Fruit fly (Drosophila melanogaster) whole organism, pupa: ENCODE results near the gene mRpL4.

Source experiments
- CG10348 ChIP-seq: fragments of 200-800 bp; sonication (Bioruptor generic); IDR thresholded peaks from 2 replicates; pipeline ENCODE4 v1.3.6; 2022; ENCODE audit warnings: missing biosample characterization, missing genetic modification characterization
- CG12605 ChIP-seq: fragments of 200-800 bp; sonication (Bioruptor generic); IDR thresholded peaks from 2 replicates; pipeline ENCODE4 v1.3.6; 2022; ENCODE audit warnings: missing biosample characterization, missing genetic modification characterization
- CG13204 ChIP-seq: fragments of 200-800 bp; sonication (Bioruptor generic); optimal IDR thresholded peaks from 2 replicates; lab custom pipeline; 2018; ENCODE audit warnings: missing biosample characterization, mild to moderate bottlenecking, missing genetic modification characterization, moderate library complexity
- CG14655 ChIP-seq: fragments of 200-800 bp; sonication (Bioruptor generic); optimal IDR thresholded peaks from 3 replicates; lab custom pipeline; 2017; ENCODE audit warnings: mild to moderate bottlenecking, missing biosample characterization, missing genetic modification reagents, missing genetic modification characterization
- CG15710 ChIP-seq: fragments of 200-800 bp; sonication (Bioruptor generic); optimal IDR thresholded peaks from 2 replicates; lab custom pipeline; 2018; ENCODE audit warnings: missing biosample characterization, mild to moderate bottlenecking, missing genetic modification characterization, moderate library complexity
- CG17806 ChIP-seq: fragments of 200-800 bp; sonication (Bioruptor generic); optimal IDR thresholded peaks from 2 replicates; lab custom pipeline; 2018; ENCODE audit warnings: missing biosample characterization, mild to moderate bottlenecking, missing genetic modification characterization, moderate library complexity
- CG32121 ChIP-seq: fragments of 200-800 bp; sonication (Bioruptor generic); IDR thresholded peaks from 2 replicates; pipeline ENCODE4 v1.3.6; 2022; ENCODE audit warnings: missing biosample characterization, missing genetic modification characterization
- CG34367 ChIP-seq: fragments of 200-800 bp; sonication (Bioruptor generic); optimal IDR thresholded peaks from 2 replicates; lab custom pipeline; 2018; ENCODE audit warnings: missing biosample characterization, mild to moderate bottlenecking, missing genetic modification characterization
- CG4496 ChIP-seq: fragments of 200-800 bp; sonication (Bioruptor generic); IDR thresholded peaks from 3 replicates; pipeline ENCODE4 v1.3.6; 2022; ENCODE audit warnings: missing biosample characterization, missing genetic modification characterization
- CG8159 ChIP-seq: fragments of 200-800 bp; sonication (Bioruptor generic); optimal IDR thresholded peaks from 3 replicates; lab custom pipeline; 2018; ENCODE audit warnings: missing biosample characterization, mild to moderate bottlenecking, missing genetic modification characterization, moderate library complexity
- CG8301 ChIP-seq: fragments of 200-800 bp; sonication (Bioruptor generic); optimal IDR thresholded peaks from 2 replicates; lab custom pipeline; 2018; ENCODE audit warnings: missing biosample characterization, mild to moderate bottlenecking, missing genetic modification characterization
- CG9948 ChIP-seq: fragments of 200-800 bp; sonication (Bioruptor generic); optimal IDR thresholded peaks from 2 replicates; lab custom pipeline; 2018; ENCODE audit warnings: missing biosample characterization, mild to moderate bottlenecking, missing genetic modification characterization, moderate library complexity
- D1 ChIP-seq: fragments of 200-800 bp; sonication (Bioruptor generic); optimal IDR thresholded peaks from 2 replicates; lab custom pipeline; 2018; ENCODE audit warnings: missing biosample characterization, mild to moderate bottlenecking, missing genetic modification characterization, moderate library complexity
- EcR ChIP-seq: fragments of 200-800 bp; sonication (Bioruptor generic); optimal IDR thresholded peaks from 3 replicates; lab custom pipeline; 2019; ENCODE audit warnings: missing biosample characterization, missing genetic modification characterization, mild to moderate bottlenecking, moderate library complexity, missing genetic modification reagents
- Ets98B ChIP-seq: fragments of 200-800 bp; sonication (Bioruptor generic); IDR thresholded peaks from 2 replicates; pipeline ENCODE4 v1.3.6; 2022; ENCODE audit warnings: missing biosample characterization, missing genetic modification characterization
- Pif1A ChIP-seq: fragments of 200-800 bp; sonication (Bioruptor generic); optimal IDR thresholded peaks from 3 replicates; lab custom pipeline; 2016; ENCODE audit warnings: missing biosample characterization, missing genetic modification characterization
- Pif1B ChIP-seq: fragments of 200-800 bp; sonication (Bioruptor generic); optimal IDR thresholded peaks from 3 replicates; lab custom pipeline; 2016; ENCODE audit warnings: missing biosample characterization, missing genetic modification characterization
- Snoo ChIP-seq: fragments of 200-800 bp; sonication (Bioruptor generic); optimal IDR thresholded peaks from 3 replicates; lab custom pipeline; 2017; ENCODE audit warnings: missing biosample characterization, mild to moderate bottlenecking, missing genetic modification characterization, inconsistent platforms
- fd96Ca ChIP-seq: fragments of 200-800 bp; sonication (Bioruptor generic); IDR thresholded peaks from 3 replicates; pipeline ENCODE4 v1.3.6; 2022; ENCODE audit warnings: missing biosample characterization, missing genetic modification characterization
- gl ChIP-seq: fragments of 200-800 bp; sonication (Bioruptor generic); optimal IDR thresholded peaks from 2 replicates; lab custom pipeline; 2018; ENCODE audit warnings: missing biosample characterization, mild to moderate bottlenecking, missing genetic modification characterization
- rn ChIP-seq: fragments of 200-800 bp; sonication (Bioruptor generic); IDR thresholded peaks from 2 replicates; pipeline ENCODE4 v1.3.6; 2022; ENCODE audit warnings: missing biosample characterization, missing genetic modification characterization

mRpL4 gene

dm6 chr2L:16342224-16342623, 13.3 kb upstream of the mRpL4 start, which contains the start of gene CG44405:
Gene CG44405 (minus strand): TSS chr2L:16342324.
- TF ChIP-seq rn (GFP tag; lab: Robert Waterston, UW) (no peak), CG14655 (GFP tag; lab: Kevin White, UChicago) (no peak), Pif1A (GFP tag; lab: Kevin White, UChicago) (no peak), CG8301 (tag; lab: Kevin White, UChicago) (no peak), Ets98B (GFP tag; lab: Robert Waterston, UW) (no peak)

- TF ChIP-seq CG13204 (GFP tag; lab: Kevin White, UChicago), result no peak
- no peak for TF ChIP-seq CG34367 (tag; lab: Kevin White, UChicago)
- no peak for TF ChIP-seq gl (tag; lab: Kevin White, UChicago)
These were observed 11.3 kb upstream of the mRpL4 start, which contains the start of gene CG42266 for dm6 chr2L:16340268-16340667. Gene CG42266 (minus strand): TSS chr2L:16340368.

- no peak for TF ChIP-seq rn (GFP tag; lab: Robert Waterston, UW)
- no peak for TF ChIP-seq CG13204 (GFP tag; lab: Kevin White, UChicago)
- TF ChIP-seq CG8301 (tag; lab: Kevin White, UChicago), result no peak
- TF ChIP-seq CG14655 (GFP tag; lab: Kevin White, UChicago), result no peak
- TF ChIP-seq CG10348 (GFP tag; lab: Robert Waterston, UW), result no peak
These were observed 8.9 kb upstream of the mRpL4 start, which contains the start of gene CG31817 for dm6 chr2L:16337785-16338184. Gene CG31817 (minus strand): TSS chr2L:16337885.

dm6 chr2L:16329625-16330024, 693 bp upstream of the mRpL4 start, which contains the start of gene CG4440:
Gene CG4440 (plus strand): TSS chr2L:16329925.
- TF ChIP-seq CG17806 (tag; lab: Kevin White, UChicago), result no peak
- TF ChIP-seq D1 (tag; lab: Kevin White, UChicago), result no peak
- no peak for TF ChIP-seq CG12605 (GFP tag; lab: Robert Waterston, UW)
- TF ChIP-seq gl (tag; lab: Kevin White, UChicago), result no peak
- no peak for TF ChIP-seq fd96Ca (GFP tag; lab: Robert Waterston, UW)
- no peak for TF ChIP-seq CG15710
- TF ChIP-seq CG34367 (tag; lab: Kevin White, UChicago), result no peak
- TF ChIP-seq CG9948, result no peak
- no peak for TF ChIP-seq Snoo (tag; lab: Kevin White, UChicago)
- TF ChIP-seq EcR (GFP tag; lab: Kevin White, UChicago), result no peak
- TF ChIP-seq CG8301 (tag; lab: Kevin White, UChicago), result no peak
- TF ChIP-seq rn (GFP tag; lab: Robert Waterston, UW), result no peak
- TF ChIP-seq Pif1B (GFP tag; lab: Kevin White, UChicago), result no peak
- TF ChIP-seq Ets98B (GFP tag; lab: Robert Waterston, UW), result no peak
- no peak for TF ChIP-seq CG13204 (GFP tag; lab: Kevin White, UChicago)
- no peak for TF ChIP-seq CG14655 (GFP tag; lab: Kevin White, UChicago)
- no peak for TF ChIP-seq Pif1A (GFP tag; lab: Kevin White, UChicago)
- TF ChIP-seq CG4496 (GFP tag; lab: Robert Waterston, UW), result no peak
- TF ChIP-seq CG10348 (GFP tag; lab: Robert Waterston, UW), result no peak
- TF ChIP-seq, all 21 proteins: peak for 0

- TF ChIP-seq CG14655 (GFP tag; lab: Kevin White, UChicago) (no peak), D1 (tag; lab: Kevin White, UChicago) (peak; percentile 79)
These were observed 2.0 kb downstream of the mRpL4 start, which contains the start of gene CG4278 for dm6 chr2L:16326892-16327291. Gene CG4278 (plus strand): TSS chr2L:16327069.

- TF ChIP-seq fd96Ca (GFP tag; lab: Robert Waterston, UW) (peak; percentile 81; the same call in 2 of the 3 replicates), CG14655 (GFP tag; lab: Kevin White, UChicago) (peak; percentile 88), D1 (tag; lab: Kevin White, UChicago) (peak; percentile 34), CG32121 (GFP tag; lab: Robert Waterston, UW) (peak; percentile 90), CG15710 (peak; percentile 84), CG10348 (GFP tag; lab: Robert Waterston, UW) (peak; percentile 59), CG9948 (peak; percentile 87), CG13204 (GFP tag; lab: Kevin White, UChicago) (no peak), rn (GFP tag; lab: Robert Waterston, UW) (peak; percentile 83), CG8159 (tag; lab: Kevin White, UChicago) (peak; percentile 90), Ets98B (GFP tag; lab: Robert Waterston, UW) (peak; percentile 92), Pif1B (GFP tag; lab: Kevin White, UChicago) (peak; percentile 84), Pif1A (GFP tag; lab: Kevin White, UChicago) (peak; percentile 90), Snoo (tag; lab: Kevin White, UChicago) (peak; percentile 87), CG12605 (GFP tag; lab: Robert Waterston, UW) (peak; percentile 79), CG8301 (tag; lab: Kevin White, UChicago) (peak; percentile 84), EcR (GFP tag; lab: Kevin White, UChicago) (peak; percentile 15), gl (tag; lab: Kevin White, UChicago) (peak; percentile 42), CG34367 (tag; lab: Kevin White, UChicago) (peak; percentile 79), CG4496 (GFP tag; lab: Robert Waterston, UW) (peak; percentile 91), CG17806 (tag; lab: Kevin White, UChicago) (peak; percentile 91)
These were observed 3.2 kb downstream of the mRpL4 start, which contains the start of gene cact for dm6 chr2L:16325515-16326257. Gene cact (minus strand): TSS chr2L:16326207.
